Worm (Caenorhabditis elegans) whole organism, L4 larva: ENCODE measurements around the gene swp-1.
A peak's percentile ranks its signal among the peaks of the same experiment; 100 is the strongest.

ENCODE experiments used
- F10B5.3 ChIP-seq: sonication (generic microtip); optimal IDR thresholded peaks from 2 replicates; lab custom pipeline; 2016; ENCODE audit warnings: mild to moderate bottlenecking, missing genetic modification characterization, missing compliant biosample characterization
- F44E2.7 ChIP-seq: fragments of 200-800 bp; sonication (Bioruptor generic); IDR thresholded peaks from 2 replicates; pipeline ENCODE4 v2.1.2; 2022; ENCODE audit warnings: missing genetic modification characterization, missing compliant biosample characterization
- T26A8.4 ChIP-seq: fragments of 200-800 bp; sonication (Bioruptor generic); IDR thresholded peaks from 2 replicates; pipeline ENCODE4 v1.3.6; 2022; ENCODE audit warnings: missing genetic modification characterization, missing compliant biosample characterization
- Y105C5A.15 ChIP-seq: fragments of 200-800 bp; sonication (Bioruptor generic); IDR thresholded peaks from 2 replicates; pipeline ENCODE4 v1.3.6; 2022; ENCODE audit warnings: missing genetic modification characterization, missing compliant biosample characterization
- Y48G9A.11 ChIP-seq: fragments of 200-800 bp; sonication (Bioruptor generic); IDR thresholded peaks from 2 replicates; pipeline ENCODE4 v1.3.6; 2022; ENCODE audit warnings: missing genetic modification reagents, missing genetic modification characterization, missing compliant biosample characterization
- Y5F2A.4 ChIP-seq: fragments of 200-800 bp; sonication (Bioruptor generic); optimal IDR thresholded peaks from 2 replicates; lab custom pipeline; 2018; ENCODE audit warnings: mild to moderate bottlenecking, missing genetic modification characterization, missing compliant biosample characterization
- aly-2 ChIP-seq: sonication (generic microtip); optimal IDR thresholded peaks from 2 replicates; lab custom pipeline; 2018; ENCODE audit warnings: missing biosample characterization, missing genetic modification characterization
- ama-1 ChIP-seq: fragments of 150-350 bp; optimal IDR thresholded peaks from 2 replicates; lab custom pipeline; 2014; ENCODE audit warnings: inconsistent platforms, mixed read lengths
- attf-4 ChIP-seq: sonication (generic microtip); optimal IDR thresholded peaks from 3 replicates; lab custom pipeline; 2017; ENCODE audit warnings: missing biosample characterization, missing genetic modification characterization
- ceh-44 ChIP-seq: fragments of 200-800 bp; sonication (Bioruptor generic); IDR thresholded peaks from 2 replicates; pipeline ENCODE4 v1.3.6; 2022; ENCODE audit warnings: missing genetic modification reagents, missing genetic modification characterization, missing compliant biosample characterization
- ceh-62 ChIP-seq: sonication (generic microtip); optimal IDR thresholded peaks from 2 replicates; lab custom pipeline; 2017; ENCODE audit warnings: missing biosample characterization, missing genetic modification characterization
- ces-1 ChIP-seq: fragments of 150-350 bp; sonication (generic microtip); optimal IDR thresholded peaks from 4 replicates; lab custom pipeline; 2014; ENCODE audit warnings: missing biosample characterization, missing genetic modification reagents, missing genetic modification characterization
- cey-2 ChIP-seq: sonication (generic microtip); optimal IDR thresholded peaks from 3 replicates; lab custom pipeline; 2017; ENCODE audit warnings: missing genetic modification characterization, mild to moderate bottlenecking, missing compliant biosample characterization, antibody characterized with exemption, borderline replicate concordance; ENCODE audit not compliant: insufficient read depth
- ctbp-1 ChIP-seq: fragments of 200-800 bp; sonication (Bioruptor generic); IDR thresholded peaks from 2 replicates; pipeline ENCODE4 v1.3.6; 2022; ENCODE audit warnings: missing genetic modification reagents, missing genetic modification characterization, missing compliant biosample characterization
- daf-12 ChIP-seq: fragments of 150-350 bp; optimal IDR thresholded peaks from 2 replicates; lab custom pipeline; 2014; ENCODE audit warnings: missing biosample characterization, missing genetic modification reagents, missing genetic modification characterization
- daf-16 ChIP-seq, 3 experiments: sonication (generic microtip); optimal IDR thresholded peaks; 2 replicates each; lab custom pipeline; 2016 to 2017; ENCODE audit warnings: missing genetic modification characterization in 3 of 3, missing genetic modification reagents in 3 of 3, mild to moderate bottlenecking in 2 of 3, missing compliant biosample characterization in 2 of 3, missing biosample characterization in 1 of 3, moderate library complexity in 1 of 3
- daf-19 ChIP-seq: fragments of 200-800 bp; sonication (Bioruptor generic); conservative IDR thresholded peaks from 2 replicates; pipeline ENCODE4 v1.3.6; 2022; ENCODE audit warnings: missing genetic modification characterization, missing compliant biosample characterization
- daf-8 ChIP-seq: fragments of 200-800 bp; sonication (Bioruptor generic); IDR thresholded peaks from 2 replicates; pipeline ENCODE4 v1.3.6; 2022; ENCODE audit warnings: missing genetic modification characterization, missing compliant biosample characterization
- dmd-8 ChIP-seq: fragments of 200-800 bp; sonication (Bioruptor generic); IDR thresholded peaks from 2 replicates; pipeline ENCODE4 v1.3.6; 2022; ENCODE audit warnings: missing genetic modification characterization, missing compliant biosample characterization
- dpl-1 ChIP-seq: fragments of 150-350 bp; optimal IDR thresholded peaks from 2 replicates; lab custom pipeline; 2014; ENCODE audit warnings: missing biosample characterization, missing genetic modification reagents, missing genetic modification characterization
- egl-43 ChIP-seq: fragments of 200-800 bp; sonication (Bioruptor generic); IDR thresholded peaks from 2 replicates; pipeline ENCODE4 v1.3.6; 2022; ENCODE audit warnings: missing genetic modification reagents, missing genetic modification characterization, missing compliant biosample characterization
- fkh-10 ChIP-seq: fragments of 150-350 bp; optimal IDR thresholded peaks from 2 replicates; lab custom pipeline; 2014; ENCODE audit warnings: missing biosample characterization, missing genetic modification reagents, missing genetic modification characterization
- gei-8 ChIP-seq: fragments of 200-800 bp; sonication (Bioruptor generic); optimal IDR thresholded peaks from 2 replicates; lab custom pipeline; 2018; ENCODE audit warnings: mild to moderate bottlenecking, missing genetic modification characterization, missing compliant biosample characterization
- hmg-1.1 ChIP-seq: fragments of 200-800 bp; sonication (Bioruptor generic); IDR thresholded peaks from 2 replicates; pipeline ENCODE4 v1.3.6; 2022; ENCODE audit warnings: missing genetic modification reagents, missing genetic modification characterization, missing compliant biosample characterization
- lin-1 ChIP-seq: fragments of 200-800 bp; sonication (Bioruptor generic); IDR thresholded peaks from 2 replicates; pipeline ENCODE4 v1.3.6; 2022; ENCODE audit warnings: missing genetic modification reagents, missing genetic modification characterization, missing compliant biosample characterization
- lin-13 ChIP-seq: fragments of 150-350 bp; optimal IDR thresholded peaks from 2 replicates; lab custom pipeline; 2014; ENCODE audit warnings: missing biosample characterization, missing genetic modification reagents, missing genetic modification characterization
- lin-15B ChIP-seq: fragments of 150-350 bp; sonication (generic microtip); optimal IDR thresholded peaks from 3 replicates; lab custom pipeline; 2014; ENCODE audit warnings: missing biosample characterization, missing genetic modification characterization
- lin-38 ChIP-seq: fragments of 200-800 bp; sonication (Bioruptor generic); IDR thresholded peaks from 2 replicates; pipeline ENCODE4 v1.3.6; 2022; ENCODE audit warnings: missing genetic modification reagents, missing genetic modification characterization, missing compliant biosample characterization
- lin-39 ChIP-seq: fragments of 150-350 bp; optimal IDR thresholded peaks from 2 replicates; lab custom pipeline; 2014; ENCODE audit warnings: missing biosample characterization, missing genetic modification reagents, missing genetic modification characterization
- madf-5 ChIP-seq, 2 experiments: fragments of 200-800 bp; sonication (Bioruptor generic); IDR thresholded peaks; 2 replicates each; pipeline ENCODE4 v1.3.6; 2022; ENCODE audit warnings: missing compliant biosample characterization in 2 of 2, missing genetic modification characterization in 2 of 2
- mdt-29 ChIP-seq: fragments of 200-800 bp; sonication (Bioruptor generic); IDR thresholded peaks from 2 replicates; pipeline ENCODE4 v1.3.6; 2022; ENCODE audit warnings: missing genetic modification reagents, missing genetic modification characterization, missing compliant biosample characterization
- mep-1 ChIP-seq: fragments of 150-350 bp; sonication (generic microtip); optimal IDR thresholded peaks from 3 replicates; lab custom pipeline; 2014; ENCODE audit warnings: missing biosample characterization, missing genetic modification characterization
- mes-2 ChIP-seq: sonication (generic microtip); optimal IDR thresholded peaks from 2 replicates; lab custom pipeline; 2016; ENCODE audit warnings: missing genotype, mild to moderate bottlenecking, missing genetic modification characterization, missing compliant biosample characterization; ENCODE audit not compliant: poor library complexity, severe bottlenecking
- nhr-10 ChIP-seq: fragments of 150-350 bp; optimal IDR thresholded peaks from 2 replicates; lab custom pipeline; 2014; ENCODE audit warnings: missing biosample characterization, missing genetic modification characterization
- nhr-11 ChIP-seq: fragments of 150-350 bp; optimal IDR thresholded peaks from 2 replicates; lab custom pipeline; 2014; ENCODE audit warnings: missing biosample characterization, missing genetic modification characterization
- nhr-111 ChIP-seq: fragments of 200-800 bp; sonication (Bioruptor generic); optimal IDR thresholded peaks from 2 replicates; lab custom pipeline; 2018; ENCODE audit warnings: mild to moderate bottlenecking, missing genetic modification characterization, missing compliant biosample characterization
- nhr-237 ChIP-seq: sonication (generic microtip); optimal IDR thresholded peaks from 2 replicates; lab custom pipeline; 2017; ENCODE audit warnings: missing biosample characterization, missing genetic modification characterization
- nhr-25 ChIP-seq: sonication (generic microtip); optimal IDR thresholded peaks from 2 replicates; lab custom pipeline; 2017; ENCODE audit warnings: missing genetic modification characterization, mild to moderate bottlenecking, missing compliant biosample characterization, antibody characterized with exemption, moderate library complexity, borderline replicate concordance; ENCODE audit not compliant: insufficient read depth
- nhr-41 ChIP-seq: fragments of 200-800 bp; sonication (Bioruptor generic); IDR thresholded peaks from 2 replicates; pipeline ENCODE4 v1.3.6; 2022; ENCODE audit warnings: missing genetic modification reagents, missing genetic modification characterization, missing compliant biosample characterization
- nhr-6 ChIP-seq: fragments of 150-350 bp; optimal IDR thresholded peaks from 2 replicates; lab custom pipeline; 2014; ENCODE audit warnings: missing biosample characterization, missing genetic modification characterization
- nhr-77 ChIP-seq: fragments of 150-350 bp; optimal IDR thresholded peaks from 2 replicates; lab custom pipeline; 2014; ENCODE audit warnings: missing biosample characterization, missing genetic modification characterization
- rbr-2 ChIP-seq: sonication (generic microtip); optimal IDR thresholded peaks from 2 replicates; lab custom pipeline; 2016; ENCODE audit warnings: missing genotype, missing genetic modification characterization, missing compliant biosample characterization
- set-16 ChIP-seq: fragments of 200-800 bp; sonication (Bioruptor generic); IDR thresholded peaks from 2 replicates; pipeline ENCODE4 v1.3.6; 2022; ENCODE audit warnings: missing genetic modification reagents, missing genetic modification characterization, missing compliant biosample characterization
- skn-1 ChIP-seq: fragments of 150-350 bp; optimal IDR thresholded peaks from 2 replicates; lab custom pipeline; 2014; ENCODE audit warnings: missing biosample characterization, missing genetic modification characterization
- snpc-4 ChIP-seq: fragments of 150-350 bp; optimal IDR thresholded peaks from 2 replicates; lab custom pipeline; 2014; ENCODE audit warnings: missing biosample characterization, missing genetic modification characterization
- spr-1 ChIP-seq: sonication (generic microtip); optimal IDR thresholded peaks from 2 replicates; lab custom pipeline; 2016; ENCODE audit warnings: mild to moderate bottlenecking, missing genetic modification characterization, missing compliant biosample characterization
- tag-97 ChIP-seq: fragments of 200-800 bp; sonication (Bioruptor generic); IDR thresholded peaks from 2 replicates; pipeline ENCODE4 v1.3.6; 2022; ENCODE audit warnings: missing genetic modification characterization, missing compliant biosample characterization
- zag-1 ChIP-seq: fragments of 150-350 bp; optimal IDR thresholded peaks from 2 replicates; lab custom pipeline; 2014; ENCODE audit warnings: missing biosample characterization, missing genetic modification characterization
- zip-11 ChIP-seq: fragments of 200-800 bp; sonication (Bioruptor generic); IDR thresholded peaks from 2 replicates; pipeline ENCODE4 v1.3.6; 2022; ENCODE audit warnings: missing genetic modification characterization, missing compliant biosample characterization
- ztf-11 ChIP-seq: fragments of 150-350 bp; optimal IDR thresholded peaks from 2 replicates; lab custom pipeline; 2014; ENCODE audit warnings: missing biosample characterization, missing genetic modification characterization
- ztf-7 ChIP-seq: fragments of 150-350 bp; optimal IDR thresholded peaks from 2 replicates; lab custom pipeline; 2014; ENCODE audit warnings: missing biosample characterization, missing genetic modification characterization

Gene swp-1

DNA sequence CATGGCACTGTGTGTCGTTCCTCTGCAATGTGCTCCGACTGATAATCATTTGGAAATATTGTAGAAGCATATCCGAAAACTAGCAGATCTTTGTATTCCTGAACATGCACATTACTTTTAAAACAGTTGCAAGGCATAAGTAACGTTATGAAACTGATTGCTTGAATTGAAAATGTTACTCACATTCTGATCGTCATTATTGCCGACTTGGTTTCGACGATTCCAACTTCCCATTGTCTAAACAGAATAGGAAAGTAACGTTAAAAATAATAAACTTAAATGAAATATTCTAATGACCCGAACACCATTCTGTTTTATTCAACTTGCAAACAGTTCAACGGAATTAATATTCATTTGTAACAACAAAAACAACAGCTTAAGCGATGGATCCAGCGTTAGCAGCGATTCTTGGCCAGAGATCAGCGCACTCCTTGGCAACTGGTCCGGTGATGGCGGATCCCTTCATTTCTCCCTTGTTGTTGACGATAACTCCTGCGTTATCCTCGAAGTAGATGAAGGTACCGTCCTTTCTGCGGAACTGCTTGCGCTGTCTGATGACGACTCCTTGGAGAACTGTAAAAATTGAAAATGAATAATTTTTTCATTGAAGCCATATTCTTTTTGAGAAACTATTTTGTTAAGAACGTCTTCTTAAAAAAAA, at the start of gene swp-1:
Gene swp-1 (minus strand): TSS at position 298 of the 661 bp plus-strand sequence.
- TF ChIP-seq nhr-41 (GFP tag; lab: Robert Waterston, UW) (no peak), attf-4 (tag; lab: Kevin White, UChicago) (no peak), tag-97 (GFP tag; lab: Robert Waterston, UW) (no peak), mep-1 (tag; lab: Kevin White, UChicago) (no peak), madf-5 (GFP tag; IDR thresholded peaks at IDR 0.05; lab: Robert Waterston, UW) (no peak), hmg-1.1 (no peak), lin-13 (no peak), fkh-10 (GFP tag; lab: Kevin White, UChicago) (no peak), ces-1 (GFP tag; lab: Kevin White, UChicago) (no peak), F44E2.7 (GFP tag; lab: Robert Waterston, UW) (no peak), mes-2 (tag; lab: Kevin White, UChicago) (no peak), skn-1 (tag; lab: Kevin White, UChicago) (no peak), mdt-29 (GFP tag; lab: Robert Waterston, UW) (no peak), daf-8 (GFP tag; lab: Robert Waterston, UW) (no peak), nhr-111 (no peak), set-16 (GFP tag; lab: Robert Waterston, UW) (no peak), Y48G9A.11 (GFP tag; lab: Robert Waterston, UW) (peak; percentile 33; the same call in 1 of the 2 replicates), lin-38 (peak; percentile 48), daf-12 (no peak), nhr-6 (tag; lab: Kevin White, UChicago) (no peak), lin-1 (GFP tag; lab: Robert Waterston, UW) (no peak), Y5F2A.4 (GFP tag; lab: Kevin White, UChicago) (no peak), F10B5.3 (tag; lab: Kevin White, UChicago) (no peak), nhr-11 (tag; lab: Kevin White, UChicago) (no peak), ceh-62 (tag; lab: Kevin White, UChicago) (no peak), zag-1 (tag; lab: Kevin White, UChicago) (no peak), snpc-4 (tag; lab: Kevin White, UChicago) (no peak), cey-2 (no peak), ctbp-1 (GFP tag; lab: Robert Waterston, UW) (peak; percentile 35; the same call in 1 of the 2 replicates), Y105C5A.15 (peak; percentile 3; the same call in 1 of the 2 replicates), zip-11 (GFP tag; lab: Robert Waterston, UW) (no peak), gei-8 (GFP tag; lab: Kevin White, UChicago) (no peak), lin-15B (no peak), spr-1 (tag; lab: Kevin White, UChicago) (no peak), daf-16 (GFP tag; optimal IDR thresholded peaks at IDR 0.05; lab: Kevin White, UChicago) (no peak), daf-16 (tag; optimal IDR thresholded peaks at IDR 0.05; lab: Kevin White, UChicago) (no peak), ama-1 (lab: Kevin White, UChicago) (peak; percentile 51), nhr-25 (tag; lab: Kevin White, UChicago) (no peak), nhr-77 (tag; lab: Kevin White, UChicago) (no peak), egl-43 (GFP tag; lab: Robert Waterston, UW) (no peak), nhr-237 (tag; lab: Kevin White, UChicago) (no peak), aly-2 (tag; lab: Kevin White, UChicago) (no peak), ceh-44 (GFP tag; lab: Robert Waterston, UW) (no peak), daf-19 (GFP tag; lab: Robert Waterston, UW) (no peak), rbr-2 (no peak), dmd-8 (GFP tag; lab: Robert Waterston, UW) (0 out of 2 replicates have a peak, but pooled peaks have one; percentile 19), ztf-7 (tag; lab: Kevin White, UChicago) (no peak), T26A8.4 (no peak), dpl-1 (GFP tag; lab: Kevin White, UChicago) (no peak), nhr-10 (tag; lab: Kevin White, UChicago) (no peak), lin-39 (no peak), ztf-11 (tag; lab: Kevin White, UChicago) (no peak)
